Worm (Caenorhabditis elegans): Measurements from ENCODE around the gene dhs-5.

DNA sequence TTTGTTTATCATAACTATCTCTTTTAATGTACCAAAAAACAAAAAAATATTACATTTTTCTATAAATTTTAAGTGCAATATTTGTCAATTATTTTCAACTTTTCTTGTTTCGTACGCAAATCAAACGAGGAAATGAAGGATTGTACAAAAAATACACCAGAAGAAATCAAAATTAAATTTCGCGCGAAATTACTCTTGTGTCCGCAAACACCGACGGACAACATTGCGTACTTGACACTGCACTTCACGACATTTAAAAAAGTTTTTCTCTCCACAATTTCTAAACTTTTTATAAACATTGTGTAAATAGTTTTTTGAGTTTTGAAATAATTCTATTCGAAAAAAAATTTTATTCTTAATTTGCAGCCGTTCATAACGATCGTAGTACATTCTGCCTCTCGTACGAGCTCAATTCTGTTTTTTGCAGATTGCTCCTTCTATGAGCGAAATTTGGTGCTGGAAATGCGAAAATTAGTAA is 20.3 kb downstream of the dhs-5 start, which contains the start of gene mrps-16:
- no peak for TF ChIP-seq klf-2 (GFP tag; conservative IDR thresholded peaks at IDR 0.05)
- TF ChIP-seq tab-1 (GFP tag; IDR thresholded peaks at IDR 0.05), result no peak
